Fruit fly (Drosophila melanogaster): ENCODE results near the gene PTPMT1.

Gene PTPMT1

DNA sequence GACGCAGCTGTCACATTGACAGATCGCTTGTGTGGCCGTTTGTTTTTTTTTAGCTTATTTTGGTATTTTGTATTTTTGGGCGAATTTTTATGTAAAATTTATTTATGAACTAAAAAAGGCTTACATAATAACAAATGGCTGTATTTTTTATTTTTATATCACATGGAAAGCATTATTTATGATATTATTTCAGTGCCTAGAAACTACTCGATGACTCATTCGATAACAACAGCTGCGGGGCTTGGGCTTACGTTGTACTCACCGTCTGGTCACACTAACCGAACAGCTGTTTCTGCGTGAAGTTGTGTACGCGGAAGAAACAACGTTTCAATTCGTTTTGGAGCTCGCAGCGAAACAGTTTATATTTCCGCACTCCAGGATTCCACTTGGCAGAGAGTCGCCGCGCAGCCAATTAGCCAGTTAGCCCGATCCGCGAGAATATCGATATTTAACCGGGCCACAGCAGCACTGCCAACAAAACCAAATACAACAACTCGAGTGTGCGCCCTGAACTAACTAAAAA, 25.1 kb upstream of the PTPMT1 start, which contains the start of the genes Hmgcr and Rpn9 (continued):
- TF ChIP-seq lilli (GFP tag; optimal IDR thresholded peaks at IDR 0.05) (peak; percentile 13), hth (optimal IDR thresholded peaks at IDR 0.05) (no peak), CG33213 (GFP tag; optimal IDR thresholded peaks at IDR 0.05) (peak; percentile 15), Pdp1 (GFP tag; optimal IDR thresholded peaks at IDR 0.05) (peak in 1 of 2 experiments; percentile 99), ftz-f1 (GFP tag; optimal IDR thresholded peaks at IDR 0.05) (no peak), CG2202 (tag; optimal IDR thresholded peaks at IDR 0.05) (no peak), Hr51 (GFP tag; optimal IDR thresholded peaks at IDR 0.05) (peak in 1 of 2 experiments; percentile 11), HHEX (GFP tag; optimal IDR thresholded peaks at IDR 0.05) (no peak), Doc2 (GFP tag; IDR thresholded peaks at IDR 0.05) (no peak), CG17361 (GFP tag; IDR thresholded peaks at IDR 0.05) (peak; percentile 41; the same call in 1 of the 3 replicates), CG8290 (GFP tag; optimal IDR thresholded peaks at IDR 0.05) (peak; percentile 8), CG8290 (tag; optimal IDR thresholded peaks at IDR 0.05) (peak in 1 of 2 experiments; percentile 47), Spps (tag; optimal IDR thresholded peaks at IDR 0.05) (no peak), CG11560 (tag; IDR thresholded peaks at IDR 0.05) (peak; percentile 99), onecut (GFP tag; IDR thresholded peaks at IDR 0.05) (peak; percentile 26; the same call in 1 of the 2 replicates), CrebB (tag; optimal IDR thresholded peaks at IDR 0.05) (peak; percentile 38), NC2β (GFP tag; optimal IDR thresholded peaks at IDR 0.05) (peak; percentile 55), B-H1 (GFP tag; IDR thresholded peaks at IDR 0.05) (no peak), CoRest (tag; optimal IDR thresholded peaks at IDR 0.05) (peak; percentile 55), CG6689 (GFP tag; IDR thresholded peaks at IDR 0.05) (no peak), Fer1 (GFP tag; optimal IDR thresholded peaks at IDR 0.05) (peak; percentile 28), CG1024 (GFP tag; IDR thresholded peaks at IDR 0.05) (no peak), vfl (GFP tag; optimal IDR thresholded peaks at IDR 0.05) (no peak), sens-2 (GFP tag; IDR thresholded peaks at IDR 0.05) (no peak), CG30403 (GFP tag; optimal IDR thresholded peaks at IDR 0.05) (peak; percentile 13), sug (tag; optimal IDR thresholded peaks at IDR 0.05) (peak; percentile 33), Stat92E (GFP tag; optimal IDR thresholded peaks at IDR 0.05) (peak in 1 of 3 experiments; percentile 56), btn (GFP tag; optimal IDR thresholded peaks at IDR 0.05) (no peak), CG3163 (GFP tag; optimal IDR thresholded peaks at IDR 0.05) (no peak), Ets97D (GFP tag; optimal IDR thresholded peaks at IDR 0.05) (peak; percentile 92), ems (GFP tag; optimal IDR thresholded peaks at IDR 0.05) (no peak), Nf-YC (tag; optimal IDR thresholded peaks at IDR 0.05) (peak; percentile 38), CG4617 (GFP tag; optimal IDR thresholded peaks at IDR 0.05; ENCODE audit: borderline replicate concordance) (peak; percentile 41), dysf (GFP tag; IDR thresholded peaks at IDR 0.05) (no peak), Awh (GFP tag; IDR thresholded peaks at IDR 0.05) (peak; percentile 34; the same call in 1 of the 2 replicates), CG31441 (GFP tag; IDR thresholded peaks at IDR 0.05) (peak; percentile 42), Adf1 (GFP tag; IDR thresholded peaks at IDR 0.05) (peak; percentile 44; the same call in 1 of the 2 replicates), Fer3 (tag; optimal IDR thresholded peaks at IDR 0.05) (peak; percentile 3), CG13624 (GFP tag; optimal IDR thresholded peaks at IDR 0.05) (peak; percentile 14), Ptx1 (GFP tag; IDR thresholded peaks at IDR 0.05) (no peak), CG2678 (tag; optimal IDR thresholded peaks at IDR 0.05) (no peak), CG7271 (tag; optimal IDR thresholded peaks at IDR 0.05) (no peak), zen2 (GFP tag; IDR thresholded peaks at IDR 0.05; ENCODE audit: partially characterized antibody) (0 out of 3 replicates have a peak, but pooled peaks have one; percentile 5), TFAM (GFP tag; optimal IDR thresholded peaks at IDR 0.05) (no peak), CG3995 (GFP tag; optimal IDR thresholded peaks at IDR 0.05) (peak; percentile 24), dpn (GFP tag; optimal IDR thresholded peaks at IDR 0.05) (peak; percentile 14 to 24), CG17328 (GFP tag; IDR thresholded peaks at IDR 0.05) (peak; percentile 38; the same call in 1 of the 2 replicates), eve (GFP tag; optimal IDR thresholded peaks at IDR 0.05) (peak in 1 of 2 experiments; percentile 11), CG10267 (tag; optimal IDR thresholded peaks at IDR 0.05) (peak; percentile 68), en (GFP tag; optimal IDR thresholded peaks at IDR 0.05) (no peak), CG7839 (tag; optimal IDR thresholded peaks at IDR 0.05) (peak; percentile 13)
